Fruit fly (Drosophila melanogaster) whole organism: Measurements from ENCODE around the gene pum.

Experiments used
- CG8478 ChIP-seq: fragments of >200 bp; optimal IDR thresholded peaks from 2 replicates; lab custom pipeline; 2018; ENCODE audit warnings: inconsistent platforms
- Dll ChIP-seq: fragments of >200 bp; optimal IDR thresholded peaks from 2 replicates; lab custom pipeline; 2017
- EcR ChIP-seq, 2 experiments: fragments of >200 bp; optimal IDR thresholded peaks; 2 replicates each; lab custom pipeline; 2017; ENCODE audit warnings: missing biosample characterization in 2 of 2, missing genetic modification characterization in 2 of 2, missing genetic modification reagents in 2 of 2
- pan ChIP-seq: fragments of >200 bp; optimal IDR thresholded peaks from 2 replicates; lab custom pipeline; 2017
- psq ChIP-seq: fragments of >200 bp; optimal IDR thresholded peaks from 2 replicates; lab custom pipeline; 2017
- usp ChIP-seq: fragments of >200 bp; optimal IDR thresholded peaks from 2 replicates; lab custom pipeline; 2017; ENCODE audit warnings: missing biosample characterization, missing genetic modification characterization, mixed read lengths

dm6 chr3R:9177217-9177616 is 60.3 kb downstream of the pum start, which contains the start of gene CG11997:
- no peak for TF ChIP-seq usp
- TF ChIP-seq psq (lab: Kevin White, UChicago): no peak
- TF ChIP-seq Dll: no peak
- no peak for TF ChIP-seq pan (lab: Kevin White, UChicago)
- TF ChIP-seq CG8478: no peak
- no peak for TF ChIP-seq EcR (GFP tag; optimal IDR thresholded peaks at IDR 0.05; lab: Kevin White, UChicago)
